Worm (Caenorhabditis elegans) whole organism, early embryonic: ENCODE results near the gene tmem-218.

Source experiments
- B0310.2 ChIP-seq: sonication (generic microtip); optimal IDR thresholded peaks from 2 replicates; lab custom pipeline; 2016; ENCODE audit warnings: mild to moderate bottlenecking, missing genetic modification characterization, missing compliant biosample characterization
- F13C5.2 ChIP-seq: sonication (generic microtip); optimal IDR thresholded peaks from 2 replicates; lab custom pipeline; 2017; ENCODE audit warnings: mild to moderate bottlenecking, missing genetic modification characterization, inconsistent platforms, missing compliant biosample characterization
- aly-1 ChIP-seq: sonication (generic microtip); optimal IDR thresholded peaks from 2 replicates; lab custom pipeline; 2016; ENCODE audit warnings: missing genetic modification characterization, missing compliant biosample characterization
- ama-1 ChIP-seq: fragments of 150-350 bp; optimal IDR thresholded peaks from 2 replicates; lab custom pipeline; 2014
- ceh-13 ChIP-seq: fragments of 200-800 bp; sonication (Bioruptor generic); optimal IDR thresholded peaks from 2 replicates; lab custom pipeline; 2018; ENCODE audit warnings: mild to moderate bottlenecking, missing genetic modification characterization, missing compliant biosample characterization
- ceh-36 ChIP-seq: sonication (generic microtip); optimal IDR thresholded peaks from 2 replicates; lab custom pipeline; 2016; ENCODE audit warnings: missing genetic modification characterization, inconsistent platforms, missing compliant biosample characterization
- ets-7 ChIP-seq: sonication (generic microtip); optimal IDR thresholded peaks from 2 replicates; lab custom pipeline; 2016; ENCODE audit warnings: missing genotype, missing genetic modification characterization, missing compliant biosample characterization
- flt-1 ChIP-seq: fragments of 200-800 bp; sonication (Bioruptor generic); IDR thresholded peaks from 2 replicates; pipeline ENCODE4 v1.3.6; 2022; ENCODE audit warnings: missing genetic modification characterization, missing compliant biosample characterization
- hmbx-1 ChIP-seq: sonication (generic microtip); optimal IDR thresholded peaks from 2 replicates; lab custom pipeline; 2016; ENCODE audit warnings: mild to moderate bottlenecking, missing genetic modification characterization, missing compliant biosample characterization
- hmg-4 ChIP-seq: fragments of 200-800 bp; sonication (Bioruptor generic); optimal IDR thresholded peaks from 2 replicates; lab custom pipeline; 2018; ENCODE audit warnings: mild to moderate bottlenecking, missing genetic modification characterization, missing compliant biosample characterization
- hnd-1 ChIP-seq: sonication (generic microtip); optimal IDR thresholded peaks from 2 replicates; lab custom pipeline; 2016; ENCODE audit warnings: missing genetic modification characterization, missing compliant biosample characterization
- pes-1 ChIP-seq: fragments of 200-800 bp; sonication (Bioruptor generic); IDR thresholded peaks from 2 replicates; pipeline ENCODE4 v1.3.6; 2022; ENCODE audit warnings: missing genetic modification reagents, missing genetic modification characterization, missing compliant biosample characterization
- scrt-1 ChIP-seq: fragments of 200-800 bp; sonication (Bioruptor generic); IDR thresholded peaks from 2 replicates; pipeline ENCODE4 v1.3.6; 2022; ENCODE audit warnings: missing genetic modification characterization, missing compliant biosample characterization
- sea-1 ChIP-seq: fragments of 200-800 bp; sonication (Bioruptor generic); conservative IDR thresholded peaks from 2 replicates; pipeline ENCODE4 v1.3.6; 2022; ENCODE audit warnings: missing genetic modification characterization, missing compliant biosample characterization
- tbx-11 ChIP-seq: fragments of 200-800 bp; sonication (Bioruptor generic); IDR thresholded peaks from 2 replicates; pipeline ENCODE4 v1.3.6; 2022; ENCODE audit warnings: missing genetic modification characterization, missing compliant biosample characterization
- tbx-37 ChIP-seq: fragments of 200-800 bp; sonication (Bioruptor generic); conservative IDR thresholded peaks from 2 replicates; pipeline ENCODE4 v1.3.6; 2022; ENCODE audit warnings: missing genetic modification reagents, missing genetic modification characterization, missing compliant biosample characterization
- tra-4 ChIP-seq: sonication (generic microtip); optimal IDR thresholded peaks from 2 replicates; lab custom pipeline; 2017; ENCODE audit warnings: missing genetic modification characterization, missing compliant biosample characterization

tmem-218 gene

DNA sequence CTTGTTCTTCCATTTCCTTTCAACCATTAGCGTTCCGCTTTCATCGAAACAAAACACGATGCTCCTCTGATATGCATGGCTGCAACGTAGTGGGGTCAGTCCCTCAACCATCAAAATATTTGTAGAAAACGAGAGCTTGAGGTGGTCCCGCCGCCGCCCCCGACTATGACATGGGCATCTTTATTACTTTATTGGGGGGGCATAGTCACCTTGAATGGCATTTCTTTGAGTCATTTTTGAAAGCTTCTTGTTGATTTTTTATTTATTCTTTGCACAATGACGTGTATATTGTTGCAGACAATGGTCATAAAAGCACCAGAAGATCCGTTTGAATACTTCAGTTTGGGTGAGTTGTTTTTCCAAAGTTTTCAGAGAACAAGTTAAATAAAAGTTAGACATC lies 35.2 kb upstream of the tmem-218 start, which contains the start of gene ncs-7:
TSS of gene ncs-7 (plus strand) at position 301 of the 400 bp plus-strand sequence.
- TF ChIP-seq B0310.2 (tag; lab: Kevin White, UChicago) (no peak), tra-4 (tag; lab: Kevin White, UChicago) (no peak), aly-1 (tag; lab: Kevin White, UChicago) (no peak), hnd-1 (no peak), F13C5.2 (tag; lab: Kevin White, UChicago) (no peak), hmg-4 (no peak), sea-1 (no peak), ceh-36 (no peak), ceh-13 (GFP tag; lab: Kevin White, UChicago) (no peak), scrt-1 (no peak), hmbx-1 (tag; lab: Kevin White, UChicago) (no peak), ets-7 (no peak), flt-1 (GFP tag; lab: Robert Waterston, UW) (no peak), pes-1 (GFP tag; lab: Robert Waterston, UW) (no peak)

ce11 chrX:17625245-17625644 lies 24.2 kb upstream of the tmem-218 start:
- TF ChIP-seq B0310.2 (tag; lab: Kevin White, UChicago) (no peak), sea-1 (no peak), ets-7 (no peak), aly-1 (tag; lab: Kevin White, UChicago) (no peak), tbx-11 (no peak), tbx-37 (GFP tag; lab: Robert Waterston, UW) (no peak), scrt-1 (no peak), ceh-13 (GFP tag; lab: Kevin White, UChicago) (no peak), F13C5.2 (tag; lab: Kevin White, UChicago) (no peak)

DNA sequence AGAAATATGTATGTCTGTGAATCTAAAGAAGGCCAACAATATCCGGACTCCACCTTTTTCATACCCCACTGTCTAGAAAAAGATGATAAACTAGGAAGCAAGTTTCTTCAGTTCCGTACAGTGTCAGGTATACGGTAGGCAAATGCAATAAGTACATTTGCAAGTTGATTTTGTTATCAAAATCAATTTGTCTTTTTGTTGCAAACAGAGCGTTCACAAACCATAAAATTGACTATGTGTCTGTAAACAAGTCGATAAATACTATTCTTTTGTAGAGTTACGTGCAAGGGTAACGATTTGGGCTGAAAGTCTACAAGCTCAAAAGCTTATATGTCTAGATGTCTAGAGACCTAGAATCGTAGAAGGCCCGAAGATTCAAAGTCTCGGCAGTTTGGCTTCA lies 23.8 kb upstream of the tmem-218 start:
- TF ChIP-seq B0310.2 (tag; lab: Kevin White, UChicago): no peak
- no peak for TF ChIP-seq ceh-36
- no peak for TF ChIP-seq ceh-13 (GFP tag; lab: Kevin White, UChicago)
- no peak for TF ChIP-seq ets-7
- TF ChIP-seq pes-1 (GFP tag; lab: Robert Waterston, UW): no peak
- TF ChIP-seq hmbx-1 (tag; lab: Kevin White, UChicago): no peak
- no peak for TF ChIP-seq ama-1 (lab: Kevin White, UChicago)
- TF ChIP-seq hmg-4: no peak
- TF ChIP-seq tra-4 (tag; lab: Kevin White, UChicago): no peak
- TF ChIP-seq scrt-1: no peak
- TF ChIP-seq sea-1: no peak
- no peak for TF ChIP-seq F13C5.2 (tag; lab: Kevin White, UChicago)
- no peak for TF ChIP-seq aly-1 (tag; lab: Kevin White, UChicago)
- no peak for TF ChIP-seq hnd-1
- no peak for TF ChIP-seq tbx-11
- TF ChIP-seq flt-1 (GFP tag; lab: Robert Waterston, UW): no peak
- no peak for TF ChIP-seq tbx-37 (GFP tag; lab: Robert Waterston, UW)

ce11 chrX:17626599-17626998 lies 22.9 kb upstream of the tmem-218 start:
- TF ChIP-seq tbx-11 (no peak), ceh-13 (GFP tag; lab: Kevin White, UChicago) (no peak), flt-1 (GFP tag; lab: Robert Waterston, UW) (no peak)

ce11 chrX:17627382-17627781 lies 22.1 kb upstream of the tmem-218 start:
- TF ChIP-seq aly-1 (tag; lab: Kevin White, UChicago): no peak
- TF ChIP-seq ama-1 (lab: Kevin White, UChicago): no peak
- TF ChIP-seq ceh-13 (GFP tag; lab: Kevin White, UChicago): no peak
- TF ChIP-seq ets-7: no peak
- no peak for TF ChIP-seq pes-1 (GFP tag; lab: Robert Waterston, UW)
- no peak for TF ChIP-seq ceh-36
- TF ChIP-seq B0310.2 (tag; lab: Kevin White, UChicago): no peak
- no peak for TF ChIP-seq hmbx-1 (tag; lab: Kevin White, UChicago)
- no peak for TF ChIP-seq hmg-4
- TF ChIP-seq F13C5.2 (tag; lab: Kevin White, UChicago): no peak
- TF ChIP-seq sea-1: no peak
- TF ChIP-seq tbx-37 (GFP tag; lab: Robert Waterston, UW): no peak
- no peak for TF ChIP-seq flt-1 (GFP tag; lab: Robert Waterston, UW)
- no peak for TF ChIP-seq hnd-1
- no peak for TF ChIP-seq tra-4 (tag; lab: Kevin White, UChicago)
- no peak for TF ChIP-seq tbx-11
- TF ChIP-seq scrt-1: no peak

DNA sequence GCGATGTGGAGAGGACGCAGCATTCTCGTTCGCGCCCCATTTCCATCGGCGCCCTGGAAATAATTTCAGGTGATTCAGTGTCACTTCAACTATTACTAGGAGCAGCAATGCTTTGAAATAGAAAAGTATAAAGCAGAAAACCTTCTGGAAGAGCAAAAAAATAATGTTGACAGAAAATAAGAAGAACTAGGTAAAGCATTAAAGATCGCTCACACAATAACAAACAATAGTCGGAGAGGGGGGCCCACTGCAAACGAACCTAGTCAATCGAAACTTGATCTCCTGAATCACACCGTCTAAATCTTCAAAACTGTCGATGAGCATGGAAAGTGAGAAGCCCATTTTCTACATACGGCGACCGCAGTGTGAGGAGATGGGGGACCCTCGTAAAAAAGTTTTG lies 21.6 kb upstream of the tmem-218 start:
- TF ChIP-seq ets-7 (no peak), tbx-11 (no peak), ama-1 (lab: Kevin White, UChicago) (no peak), hmbx-1 (tag; lab: Kevin White, UChicago) (no peak), F13C5.2 (tag; lab: Kevin White, UChicago) (no peak), hmg-4 (no peak), ceh-36 (no peak), tbx-37 (GFP tag; lab: Robert Waterston, UW) (no peak), scrt-1 (no peak), hnd-1 (no peak), aly-1 (tag; lab: Kevin White, UChicago) (no peak), flt-1 (GFP tag; lab: Robert Waterston, UW) (no peak), B0310.2 (tag; lab: Kevin White, UChicago) (no peak), tra-4 (tag; lab: Kevin White, UChicago) (no peak), ceh-13 (GFP tag; lab: Kevin White, UChicago) (no peak), sea-1 (no peak), pes-1 (GFP tag; lab: Robert Waterston, UW) (no peak)

DNA sequence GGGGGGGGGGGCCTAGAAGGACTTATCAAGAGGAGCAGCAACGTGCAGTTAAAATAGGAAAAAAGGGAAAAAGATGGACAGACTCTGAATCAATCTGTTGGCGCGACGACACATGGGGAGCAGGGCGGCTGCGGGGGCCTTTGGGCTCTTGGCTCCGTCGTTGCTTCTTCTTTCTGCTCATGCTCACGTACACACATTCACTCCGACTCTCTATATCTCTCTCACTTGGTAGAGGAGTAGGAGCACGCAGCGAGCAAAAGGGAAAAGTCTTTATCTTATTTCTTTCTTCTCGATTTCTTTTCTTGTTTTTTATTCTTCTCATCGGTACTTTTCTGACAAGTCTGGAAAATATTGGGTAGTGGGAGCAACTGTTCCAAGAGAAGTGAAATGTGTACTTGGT lies 21.1 kb upstream of the tmem-218 start:
- no peak for TF ChIP-seq tbx-11
- TF ChIP-seq ceh-36: no peak
- no peak for TF ChIP-seq ceh-13 (GFP tag; lab: Kevin White, UChicago)
- TF ChIP-seq tbx-37 (GFP tag; lab: Robert Waterston, UW): no peak
- TF ChIP-seq flt-1 (GFP tag; lab: Robert Waterston, UW): no peak
- no peak for TF ChIP-seq sea-1
- no peak for TF ChIP-seq hmbx-1 (tag; lab: Kevin White, UChicago)
- no peak for TF ChIP-seq hnd-1
- no peak for TF ChIP-seq pes-1 (GFP tag; lab: Robert Waterston, UW)
- no peak for TF ChIP-seq B0310.2 (tag; lab: Kevin White, UChicago)
- no peak for TF ChIP-seq ets-7
- no peak for TF ChIP-seq aly-1 (tag; lab: Kevin White, UChicago)
- TF ChIP-seq hmg-4: no peak
- no peak for TF ChIP-seq F13C5.2 (tag; lab: Kevin White, UChicago)
- no peak for TF ChIP-seq scrt-1
- TF ChIP-seq tra-4 (tag; lab: Kevin White, UChicago): no peak
- no peak for TF ChIP-seq ama-1 (lab: Kevin White, UChicago)
